Fruit fly (Drosophila melanogaster) whole organism, embryonic: Measurements from ENCODE around the gene HIP-R.

Experiments
- ATbp ChIP-seq: fragments of 200-800 bp; sonication (Bioruptor generic); optimal IDR thresholded peaks from 2 replicates; lab custom pipeline; 2017; ENCODE audit warnings: missing biosample characterization, mild to moderate bottlenecking, missing genetic modification characterization, missing genetic modification reagents
- Blimp-1 ChIP-seq: fragments of 200-800 bp; sonication (Bioruptor generic); optimal IDR thresholded peaks from 3 replicates; lab custom pipeline; 2018; ENCODE audit warnings: missing biosample characterization, missing genetic modification characterization, mild to moderate bottlenecking, moderate library complexity, missing genetic modification reagents
- BtbVII ChIP-seq: fragments of 200-800 bp; sonication (Bioruptor generic); optimal IDR thresholded peaks from 3 replicates; lab custom pipeline; 2017; ENCODE audit warnings: missing biosample characterization, mild to moderate bottlenecking, missing genetic modification characterization
- CG10274 ChIP-seq: fragments of 200-800 bp; sonication (Bioruptor generic); optimal IDR thresholded peaks from 3 replicates; lab custom pipeline; 2017; ENCODE audit warnings: missing biosample characterization, mild to moderate bottlenecking, missing genetic modification characterization
- CG11695 ChIP-seq: fragments of 200-800 bp; sonication (Bioruptor generic); IDR thresholded peaks from 3 replicates; pipeline ENCODE4 v1.3.6; 2022; ENCODE audit warnings: missing biosample characterization, missing genetic modification characterization
- CG12219 ChIP-seq: fragments of 200-800 bp; sonication (Bioruptor generic); optimal IDR thresholded peaks from 3 replicates; lab custom pipeline; 2018; ENCODE audit warnings: missing biosample characterization, mild to moderate bottlenecking, missing genetic modification characterization
- CG12769 ChIP-seq: fragments of 200-800 bp; sonication (Bioruptor generic); optimal IDR thresholded peaks from 2 replicates; lab custom pipeline; 2019; ENCODE audit warnings: missing biosample characterization, mild to moderate bottlenecking, missing genetic modification characterization, moderate library complexity
- CG14050 ChIP-seq: fragments of 200-800 bp; sonication (Bioruptor generic); IDR thresholded peaks from 3 replicates; pipeline ENCODE4 v1.3.6; 2022; ENCODE audit warnings: missing biosample characterization, missing genetic modification characterization
- CG14667 ChIP-seq: fragments of 200-800 bp; sonication (Bioruptor generic); IDR thresholded peaks from 2 replicates; pipeline ENCODE4 v1.3.6; 2022; ENCODE audit warnings: missing biosample characterization, missing genetic modification characterization
- CG16863 ChIP-seq: fragments of 200-800 bp; sonication (Bioruptor generic); optimal IDR thresholded peaks from 3 replicates; lab custom pipeline; 2016; ENCODE audit warnings: missing biosample characterization, missing genetic modification characterization
- CG17359 ChIP-seq: fragments of 200-800 bp; sonication (Bioruptor generic); optimal IDR thresholded peaks from 3 replicates; lab custom pipeline; 2018; ENCODE audit warnings: missing biosample characterization, mild to moderate bottlenecking, missing genetic modification characterization, moderate library complexity
- CG18262 ChIP-seq: fragments of 200-800 bp; optimal IDR thresholded peaks from 3 replicates; lab custom pipeline; 2019; ENCODE audit warnings: missing biosample characterization, mild to moderate bottlenecking, missing genetic modification characterization, moderate library complexity
- CG30403 ChIP-seq: fragments of 200-800 bp; sonication (Bioruptor generic); optimal IDR thresholded peaks from 3 replicates; lab custom pipeline; 2016; ENCODE audit warnings: missing biosample characterization, missing genetic modification characterization
- CG3407 ChIP-seq: fragments of 200-800 bp; sonication (Bioruptor generic); optimal IDR thresholded peaks from 2 replicates; lab custom pipeline; 2018; ENCODE audit warnings: missing biosample characterization, mild to moderate bottlenecking, missing genetic modification characterization
- CG3847 ChIP-seq: fragments of 200-800 bp; sonication (Bioruptor generic); IDR thresholded peaks from 2 replicates; pipeline ENCODE4 v1.3.6; 2022; ENCODE audit warnings: missing biosample characterization, missing genetic modification characterization
- CG6813 ChIP-seq: fragments of 200-800 bp; sonication (Bioruptor generic); optimal IDR thresholded peaks from 2 replicates; lab custom pipeline; 2017; ENCODE audit warnings: missing biosample characterization, missing genetic modification characterization, mild to moderate bottlenecking, moderate library complexity, missing genetic modification reagents
- CG7271 ChIP-seq: fragments of 200-800 bp; sonication (Bioruptor generic); optimal IDR thresholded peaks from 2 replicates; lab custom pipeline; 2018; ENCODE audit warnings: missing biosample characterization, mild to moderate bottlenecking, missing genetic modification characterization, moderate library complexity
- CkIIα-i1 ChIP-seq: fragments of 200-800 bp; sonication (Bioruptor generic); IDR thresholded peaks from 2 replicates; pipeline ENCODE4 v1.3.6; 2022; ENCODE audit warnings: missing biosample characterization, missing genetic modification characterization
- Dref ChIP-seq: fragments of 200-800 bp; sonication (Bioruptor generic); IDR thresholded peaks from 2 replicates; pipeline ENCODE4 v1.3.6; 2022; ENCODE audit warnings: missing biosample characterization, missing genetic modification characterization
- E2f1 ChIP-seq: fragments of 200-800 bp; sonication (Bioruptor generic); IDR thresholded peaks from 2 replicates; pipeline ENCODE4 v1.3.6; 2022; ENCODE audit warnings: missing biosample characterization, missing genetic modification characterization
- Hr39 ChIP-seq: fragments of >200 bp; optimal IDR thresholded peaks from 2 replicates; lab custom pipeline; 2017
- Hr78 ChIP-seq, 2 experiments: fragments of 200-800 bp in 1 of 2; fragments of >200 bp in 1 of 2; sonication (Bioruptor generic) in 1 of 2; optimal IDR thresholded peaks; 2 replicates each; lab custom pipeline; 2017 to 2019; ENCODE audit warnings: missing biosample characterization in 2 of 2, missing genetic modification characterization in 2 of 2, mild to moderate bottlenecking in 1 of 2, moderate library complexity in 1 of 2
- Jarid2 ChIP-seq: fragments of 200-800 bp; sonication (Bioruptor generic); optimal IDR thresholded peaks from 3 replicates; lab custom pipeline; 2017; ENCODE audit warnings: mild to moderate bottlenecking, missing biosample characterization, missing genetic modification reagents, missing genetic modification characterization
- MTF-1 ChIP-seq: fragments of 200-800 bp; sonication (Bioruptor generic); optimal IDR thresholded peaks from 2 replicates; lab custom pipeline; 2018; ENCODE audit warnings: missing biosample characterization, mild to moderate bottlenecking, missing genetic modification characterization, borderline replicate concordance
- Mrtf ChIP-seq: fragments of 200-800 bp; sonication (Bioruptor generic); IDR thresholded peaks from 3 replicates; pipeline ENCODE4 v1.3.6; 2022; ENCODE audit warnings: missing biosample characterization, missing genetic modification characterization
- Neu2 ChIP-seq: fragments of 200-800 bp; sonication (Bioruptor generic); optimal IDR thresholded peaks from 3 replicates; lab custom pipeline; 2016; ENCODE audit warnings: missing biosample characterization, missing genetic modification characterization, borderline replicate concordance
- Ssrp ChIP-seq: fragments of 200-800 bp; sonication (Bioruptor generic); optimal IDR thresholded peaks from 2 replicates; lab custom pipeline; 2018; ENCODE audit warnings: missing biosample characterization, mild to moderate bottlenecking, missing genetic modification characterization, moderate library complexity
- TFAM ChIP-seq: fragments of 200-800 bp; sonication (Bioruptor generic); optimal IDR thresholded peaks from 2 replicates; lab custom pipeline; 2017; ENCODE audit warnings: missing biosample characterization, missing genetic modification characterization, inconsistent platforms
- Usf ChIP-seq: fragments of 200-800 bp; sonication (Bioruptor generic); optimal IDR thresholded peaks from 2 replicates; lab custom pipeline; 2017; ENCODE audit warnings: missing genotype, missing biosample characterization, missing genetic modification characterization
- ash1 ChIP-seq: fragments of 200-800 bp; sonication (Bioruptor generic); optimal IDR thresholded peaks from 2 replicates; lab custom pipeline; 2018; ENCODE audit warnings: missing biosample characterization, mild to moderate bottlenecking, missing genetic modification characterization
- br ChIP-seq: fragments of >200 bp; optimal IDR thresholded peaks from 2 replicates; lab custom pipeline; 2017
- corto ChIP-seq: fragments of 200-800 bp; sonication (Bioruptor generic); optimal IDR thresholded peaks from 2 replicates; lab custom pipeline; 2016; ENCODE audit warnings: missing biosample characterization, mild to moderate bottlenecking, missing genetic modification characterization, moderate library complexity
- exex ChIP-seq: fragments of 200-800 bp; sonication (Bioruptor generic); optimal IDR thresholded peaks from 4 replicates; lab custom pipeline; 2018; ENCODE audit warnings: missing biosample characterization, mild to moderate bottlenecking, missing genetic modification characterization, moderate library complexity
- eyg ChIP-seq: fragments of 200-800 bp; sonication (Bioruptor generic); optimal IDR thresholded peaks from 3 replicates; lab custom pipeline; 2016; ENCODE audit warnings: missing biosample characterization, missing genetic modification characterization
- fd96Cb ChIP-seq: fragments of 200-800 bp; sonication (Bioruptor generic); optimal IDR thresholded peaks from 2 replicates; lab custom pipeline; 2018; ENCODE audit warnings: missing biosample characterization, mild to moderate bottlenecking, missing genetic modification characterization, moderate library complexity
- gro ChIP-seq: fragments of 200-800 bp; sonication (Bioruptor generic); optimal IDR thresholded peaks from 2 replicates; lab custom pipeline; 2016; ENCODE audit warnings: missing biosample characterization, missing genetic modification characterization
- hb ChIP-seq: fragments of 200-800 bp; sonication (Bioruptor generic); IDR thresholded peaks from 3 replicates; pipeline ENCODE4 v1.3.6; 2022; ENCODE audit warnings: missing biosample characterization, missing genetic modification characterization; ENCODE audit not compliant: partially characterized antibody
- maf-S ChIP-seq: fragments of 200-800 bp; sonication (Bioruptor generic); optimal IDR thresholded peaks from 2 replicates; lab custom pipeline; 2016; ENCODE audit warnings: missing biosample characterization, missing genetic modification characterization
- mam ChIP-seq: fragments of 200-800 bp; sonication (Bioruptor generic); optimal IDR thresholded peaks from 3 replicates; lab custom pipeline; 2016; ENCODE audit warnings: missing biosample characterization, missing genetic modification characterization
- mirr ChIP-seq: fragments of 200-800 bp; sonication (Bioruptor generic); optimal IDR thresholded peaks from 3 replicates; lab custom pipeline; 2018; ENCODE audit warnings: missing biosample characterization, mild to moderate bottlenecking, missing genetic modification characterization
- otp ChIP-seq: fragments of 200-800 bp; sonication (Bioruptor generic); IDR thresholded peaks from 3 replicates; pipeline ENCODE4, ENCODE4 v1.3.6; 2022; ENCODE audit warnings: missing biosample characterization, missing genetic modification characterization
- p53 ChIP-seq: fragments of 200-800 bp; sonication (Bioruptor generic); optimal IDR thresholded peaks from 2 replicates; lab custom pipeline; 2016; ENCODE audit warnings: missing biosample characterization, missing genetic modification characterization
- peb ChIP-seq: fragments of 200-800 bp; sonication (Bioruptor generic); IDR thresholded peaks from 2 replicates; pipeline ENCODE4 v1.3.6; 2022; ENCODE audit warnings: missing biosample characterization, missing genetic modification characterization
- sd ChIP-seq: fragments of 200-800 bp; sonication (Bioruptor generic); optimal IDR thresholded peaks from 3 replicates; lab custom pipeline; 2018; ENCODE audit warnings: missing biosample characterization, mild to moderate bottlenecking, missing genetic modification characterization, moderate library complexity
- slbo ChIP-seq: fragments of 200-800 bp; sonication (Bioruptor generic); IDR thresholded peaks from 2 replicates; pipeline ENCODE4 v1.3.6; 2022; ENCODE audit warnings: missing biosample characterization, missing genetic modification characterization
- slou ChIP-seq: fragments of 200-800 bp; sonication (Bioruptor generic); optimal IDR thresholded peaks from 3 replicates; lab custom pipeline; 2016; ENCODE audit warnings: missing biosample characterization, missing genetic modification characterization
- tna ChIP-seq: fragments of 200-800 bp; sonication (Bioruptor generic); IDR thresholded peaks from 2 replicates; pipeline ENCODE4 v1.3.6; 2022; ENCODE audit warnings: missing biosample characterization, missing genetic modification characterization; ENCODE audit not compliant: partially characterized antibody
- unpg ChIP-seq: fragments of 200-800 bp; sonication (Bioruptor generic); optimal IDR thresholded peaks from 3 replicates; lab custom pipeline; 2018; ENCODE audit warnings: missing biosample characterization, mild to moderate bottlenecking, missing genetic modification characterization, moderate library complexity
- usp ChIP-seq: fragments of >200 bp; optimal IDR thresholded peaks from 2 replicates; lab custom pipeline; 2017; ENCODE audit warnings: missing biosample characterization, missing genetic modification characterization

HIP-R gene

dm6 chrX:3750232-3751075, 39.3 kb upstream of the HIP-R start:
- TF ChIP-seq ash1 (GFP tag; lab: Kevin White, UChicago) (no peak), CG3847 (peak; percentile 81), Jarid2 (GFP tag; lab: Kevin White, UChicago) (peak; percentile 70), Hr78 (GFP tag; optimal IDR thresholded peaks at IDR 0.05; lab: Kevin White, UChicago) (peak in 1 of 2 experiments; percentile 42), Mrtf (GFP tag; lab: Robert Waterston, UW) (peak; percentile 90), maf-S (GFP tag; lab: Kevin White, UChicago) (peak; percentile 73), slou (GFP tag; lab: Kevin White, UChicago) (peak; percentile 30), hb (GFP tag; lab: Robert Waterston, UW) (no peak), CG6813 (GFP tag; lab: Kevin White, UChicago) (peak; percentile 82), CG3407 (GFP tag; lab: Kevin White, UChicago) (peak; percentile 77), Hr39 (lab: Kevin White, UChicago) (no peak), CG12219 (GFP tag; lab: Kevin White, UChicago) (peak; percentile 86), Neu2 (GFP tag; lab: Kevin White, UChicago) (no peak), unpg (peak; percentile 92), E2f1 (GFP tag; lab: Robert Waterston, UW) (peak; percentile 87), CG30403 (GFP tag; lab: Kevin White, UChicago) (peak; percentile 86), mam (GFP tag; lab: Kevin White, UChicago) (peak; percentile 84), BtbVII (peak; percentile 80), Usf (GFP tag; lab: Kevin White, UChicago) (peak; percentile 66), fd96Cb (tag; lab: Kevin White, UChicago) (peak; percentile 89), usp (GFP tag; lab: Kevin White, UChicago) (no peak), eyg (GFP tag; lab: Kevin White, UChicago) (peak; percentile 57), gro (GFP tag; lab: Kevin White, UChicago) (peak; percentile 41), CG16863 (GFP tag; lab: Kevin White, UChicago) (peak; percentile 81), exex (tag; lab: Kevin White, UChicago) (peak; percentile 53), TFAM (GFP tag; lab: Kevin White, UChicago) (no peak), MTF-1 (GFP tag; lab: Kevin White, UChicago) (peak; percentile 45), tna (GFP tag; lab: Robert Waterston, UW) (no peak), mirr (GFP tag; lab: Kevin White, UChicago) (peak; percentile 71), sd (tag; lab: Kevin White, UChicago) (peak; percentile 84), CG14050 (GFP tag; lab: Robert Waterston, UW) (peak; percentile 82), CG11695 (GFP tag; lab: Robert Waterston, UW) (peak; percentile 90), otp (GFP tag; lab: Robert Waterston, UW) (peak; percentile 68; the same call in 1 of the 3 replicates), Ssrp (tag; lab: Kevin White, UChicago) (peak; percentile 82), CG7271 (tag; lab: Kevin White, UChicago) (peak; percentile 37), CG18262 (tag; lab: Kevin White, UChicago) (peak; percentile 87), corto (GFP tag; lab: Kevin White, UChicago) (no peak), CG10274 (GFP tag; lab: Kevin White, UChicago) (peak; percentile 74), Dref (GFP tag; lab: Robert Waterston, UW) (0 out of 2 replicates have a peak, but pooled peaks have one; percentile 18), ATbp (GFP tag; lab: Kevin White, UChicago) (peak; percentile 86), Blimp-1 (GFP tag; lab: Kevin White, UChicago) (peak; percentile 89), peb (peak; percentile 79), p53 (GFP tag; lab: Kevin White, UChicago) (peak; percentile 19), CkIIα-i1 (GFP tag; lab: Robert Waterston, UW) (0 out of 2 replicates have a peak, but pooled peaks have one; percentile 48), CG12769 (tag; lab: Kevin White, UChicago) (peak; percentile 94), CG17359 (tag; lab: Kevin White, UChicago) (peak; percentile 91), CG14667 (peak; percentile 79), br (lab: Kevin White, UChicago) (no peak), slbo (peak; percentile 88)
